Fruit fly (Drosophila melanogaster) whole organism, wandering third instar larva: ENCODE measurements around the gene CG2577.

ENCODE experiments used
- Abd-B ChIP-seq: fragments of >200 bp; optimal IDR thresholded peaks from 2 replicates; lab custom pipeline; 2017; ENCODE audit warnings: missing biosample characterization, missing genetic modification characterization
- CG9705 ChIP-seq: fragments of 200-800 bp; sonication (Bioruptor generic); optimal IDR thresholded peaks from 2 replicates; lab custom pipeline; 2018; ENCODE audit warnings: missing biosample characterization, mild to moderate bottlenecking, missing genetic modification characterization
- CrebA ChIP-seq: fragments of 200-800 bp; sonication (Bioruptor generic); optimal IDR thresholded peaks from 2 replicates; lab custom pipeline; 2016; ENCODE audit warnings: missing biosample characterization, mild to moderate bottlenecking, missing genetic modification characterization, borderline replicate concordance
- Dfd ChIP-seq: fragments of >200 bp; optimal IDR thresholded peaks from 2 replicates; lab custom pipeline; 2017; ENCODE audit warnings: missing biosample characterization, missing genetic modification characterization
- Dif ChIP-seq: fragments of 200-275, 200-300 bp; sonication (Bioruptor generic); optimal IDR thresholded peaks from 2 replicates; lab custom pipeline; 2018; ENCODE audit warnings: missing biosample characterization, missing genetic modification characterization; ENCODE audit not compliant: partially characterized antibody
- HLH106 ChIP-seq: fragments of 200-800 bp; optimal IDR thresholded peaks from 3 replicates; lab custom pipeline; 2019; ENCODE audit warnings: missing biosample characterization, mild to moderate bottlenecking, missing genetic modification characterization, moderate library complexity
- Hr83 ChIP-seq: fragments of 200-300 bp; sonication (Bioruptor generic); optimal IDR thresholded peaks from 2 replicates; lab custom pipeline; 2016; ENCODE audit warnings: missing biosample characterization, mild to moderate bottlenecking, missing genetic modification characterization, moderate library complexity; ENCODE audit not compliant: poor library complexity, severe bottlenecking
- N ChIP-seq: fragments of >200 bp; optimal IDR thresholded peaks from 2 replicates; lab custom pipeline; 2018; ENCODE audit warnings: missing biosample characterization, missing external identifiers, missing genetic modification characterization
- Rel ChIP-seq, 2 experiments: fragments of 200-800 bp; sonication (Bioruptor generic) in 1 of 2; optimal IDR thresholded peaks; 2 replicates in 1 of 2; 3 replicates in 1 of 2; lab custom pipeline; 2016 to 2019; ENCODE audit warnings: mild to moderate bottlenecking in 2 of 2, missing biosample characterization in 2 of 2, missing genetic modification characterization in 2 of 2, moderate library complexity in 1 of 2
- Sp1 ChIP-seq: fragments of 200-800 bp; sonication (Bioruptor generic); optimal IDR thresholded peaks from 3 replicates; lab custom pipeline; 2019; ENCODE audit warnings: missing biosample characterization, mild to moderate bottlenecking, missing genetic modification characterization, moderate library complexity
- Vsx2 ChIP-seq: fragments of 200-300, 225-300 bp; sonication (Bioruptor generic); optimal IDR thresholded peaks from 2 replicates; lab custom pipeline; 2018; ENCODE audit warnings: missing biosample characterization, missing genetic modification characterization; ENCODE audit not compliant: partially characterized antibody
- brk ChIP-seq: fragments of 200-800 bp; sonication (Bioruptor generic); optimal IDR thresholded peaks from 2 replicates; lab custom pipeline; 2016; ENCODE audit warnings: missing biosample characterization, mild to moderate bottlenecking, missing genetic modification characterization
- dmrt93B ChIP-seq: fragments of 200-800 bp; sonication (Bioruptor generic); optimal IDR thresholded peaks from 2 replicates; lab custom pipeline; 2018; ENCODE audit warnings: missing biosample characterization, mild to moderate bottlenecking, missing genetic modification characterization
- dsf ChIP-seq: sonication (Bioruptor generic); optimal IDR thresholded peaks from 2 replicates; lab custom pipeline; 2016; ENCODE audit warnings: missing biosample characterization, missing genetic modification characterization, borderline replicate concordance
- foxo ChIP-seq, 2 experiments: fragments of 200-800 bp; sonication (Bioruptor generic); optimal IDR thresholded peaks; 2 replicates in 1 of 2; 3 replicates in 1 of 2; lab custom pipeline; 2016 to 2017; ENCODE audit warnings: missing biosample characterization in 2 of 2, missing genetic modification characterization in 2 of 2
- fru ChIP-seq: fragments of 200-800 bp; sonication (Bioruptor generic); optimal IDR thresholded peaks from 3 replicates; lab custom pipeline; 2016; ENCODE audit warnings: missing biosample characterization, mild to moderate bottlenecking, missing genetic modification characterization
- h ChIP-seq: fragments of 200-800 bp; sonication (Bioruptor generic); optimal IDR thresholded peaks from 3 replicates; lab custom pipeline; 2016; ENCODE audit warnings: missing biosample characterization, mild to moderate bottlenecking, missing genetic modification characterization
- jim ChIP-seq: fragments of 175-275, 200-325 bp; sonication (Bioruptor generic); optimal IDR thresholded peaks from 2 replicates; lab custom pipeline; 2016; ENCODE audit warnings: missing biosample characterization, mild to moderate bottlenecking, missing genetic modification characterization
- lola ChIP-seq: fragments of >200 bp; optimal IDR thresholded peaks from 2 replicates; lab custom pipeline; 2017; ENCODE audit warnings: missing biosample characterization, missing genetic modification characterization
- pan ChIP-seq: fragments of >200 bp; optimal IDR thresholded peaks from 2 replicates; lab custom pipeline; 2017
- psq ChIP-seq: fragments of 200-800 bp; sonication (Bioruptor generic); optimal IDR thresholded peaks from 3 replicates; lab custom pipeline; 2017; ENCODE audit warnings: missing biosample characterization, mild to moderate bottlenecking, missing genetic modification characterization, moderate library complexity
- rgr ChIP-seq: fragments of 200-800 bp; sonication (Bioruptor generic); optimal IDR thresholded peaks from 3 replicates; lab custom pipeline; 2016; ENCODE audit warnings: missing biosample characterization, mild to moderate bottlenecking, missing genetic modification characterization
- sage ChIP-seq: fragments of 200-800 bp; sonication (Bioruptor generic); optimal IDR thresholded peaks from 2 replicates; lab custom pipeline; 2016; ENCODE audit warnings: missing biosample characterization, mild to moderate bottlenecking, missing genetic modification characterization
- sv ChIP-seq: fragments of 200-800 bp; sonication (Bioruptor generic); optimal IDR thresholded peaks from 3 replicates; lab custom pipeline; 2016; ENCODE audit warnings: missing biosample characterization, missing genetic modification characterization

CG2577 gene

DNA sequence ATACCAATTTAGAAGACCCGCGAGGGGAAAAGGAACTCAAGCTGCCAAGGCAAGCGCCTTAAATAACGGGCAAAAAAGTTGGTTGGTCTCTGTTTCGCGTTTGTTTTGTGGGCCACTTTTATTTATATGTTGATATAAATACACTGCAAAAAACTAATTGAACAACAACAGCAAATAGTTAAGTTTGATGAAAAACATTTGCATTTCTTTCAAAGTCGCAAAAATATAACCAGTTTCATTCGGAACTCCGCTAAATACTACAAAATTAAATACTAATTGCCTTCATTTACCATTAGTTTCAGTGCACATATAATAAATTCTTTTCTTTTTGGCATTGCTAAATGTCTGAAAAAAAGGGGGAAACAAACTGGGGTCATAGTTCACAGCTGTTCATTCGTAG, 18.8 kb downstream of the CG2577 start:
- TF ChIP-seq lola (GFP tag; lab: Kevin White, UChicago) (no peak), Sp1 (GFP tag; lab: Kevin White, UChicago) (no peak), CG9705 (GFP tag; lab: Kevin White, UChicago) (no peak), rgr (no peak), pan (lab: Kevin White, UChicago) (no peak), h (GFP tag; lab: Kevin White, UChicago) (no peak), dsf (GFP tag; lab: Kevin White, UChicago) (no peak), Hr83 (no peak), sage (GFP tag; lab: Kevin White, UChicago) (no peak), N (GFP tag; lab: Kevin White, UChicago) (no peak), HLH106 (tag; lab: Kevin White, UChicago) (no peak), foxo (GFP tag; optimal IDR thresholded peaks at IDR 0.05; lab: Kevin White, UChicago) (no peak), Dfd (no peak), fru (no peak), CrebA (GFP tag; lab: Kevin White, UChicago) (no peak), Dif (GFP tag; lab: Kevin White, UChicago) (no peak), dmrt93B (no peak)

DNA sequence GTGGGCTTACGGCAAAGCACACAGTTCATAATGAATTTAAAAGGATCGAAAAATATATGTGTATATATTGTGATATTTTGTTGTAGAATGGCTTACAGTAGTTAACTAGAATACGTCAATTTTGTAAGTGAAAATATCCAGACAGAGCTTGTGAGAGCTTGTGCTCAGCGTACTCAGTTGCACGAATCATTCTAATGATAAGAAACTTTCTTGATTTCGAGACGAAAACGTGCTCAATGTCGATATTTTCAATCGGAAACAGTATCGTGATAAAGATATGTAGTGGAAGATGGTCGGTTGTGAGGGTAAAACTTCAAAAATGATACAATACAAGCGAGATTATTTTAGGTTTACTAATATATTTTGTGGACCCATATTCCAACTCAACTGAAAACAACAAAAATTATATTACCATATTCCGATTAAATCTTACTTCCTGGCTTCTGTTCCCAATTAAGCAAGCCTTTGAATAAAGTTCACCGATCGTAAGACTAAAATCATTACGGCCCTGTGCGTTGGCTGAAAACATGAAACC, 35.5 kb downstream of the CG2577 start, which contains the start of the genes CG32651 and CG2574:
Gene CG32651, minus strand, starts transcription at position 101 of the 535 bp plus-strand sequence.
Gene CG2574, plus strand, starts transcription at position 485 of the 535 bp plus-strand sequence.
- TF ChIP-seq psq (GFP tag; lab: Kevin White, UChicago) (no peak), lola (GFP tag; lab: Kevin White, UChicago) (no peak), jim (GFP tag; lab: Kevin White, UChicago) (no peak), Hr83 (no peak), Vsx2 (no peak), Rel (GFP tag; optimal IDR thresholded peaks at IDR 0.05; lab: Kevin White, UChicago) (no peak), Rel (tag; optimal IDR thresholded peaks at IDR 0.05; lab: Kevin White, UChicago) (no peak), sv (GFP tag; lab: Kevin White, UChicago) (no peak), dmrt93B (no peak), pan (lab: Kevin White, UChicago) (no peak), Abd-B (GFP tag; lab: Kevin White, UChicago) (no peak), brk (GFP tag; lab: Kevin White, UChicago) (no peak), HLH106 (tag; lab: Kevin White, UChicago) (no peak)
